Fruit fly (Drosophila melanogaster) whole organism, embryonic: ENCODE results near the gene Mul1.
A peak's percentile ranks its signal among the peaks of the same experiment; 100 is the strongest.

Experiments
- CG11093 ChIP-seq: fragments of 200-800 bp; sonication (Bioruptor generic); IDR thresholded peaks from 3 replicates; pipeline ENCODE4 v1.3.6; 2022; ENCODE audit warnings: missing biosample characterization, missing genetic modification characterization
- CG1233 ChIP-seq: fragments of 200-800 bp; sonication (Bioruptor generic); optimal IDR thresholded peaks from 4 replicates; lab custom pipeline; 2018; ENCODE audit warnings: missing biosample characterization, mild to moderate bottlenecking, missing genetic modification characterization
- CG13287 ChIP-seq: fragments of 200-800 bp; sonication (Bioruptor generic); IDR thresholded peaks from 2 replicates; pipeline ENCODE4 v1.3.6; 2022; ENCODE audit warnings: missing biosample characterization, missing genetic modification characterization; ENCODE audit not compliant: partially characterized antibody
- CG13296 ChIP-seq: fragments of 200-800 bp; sonication (Bioruptor generic); optimal IDR thresholded peaks from 3 replicates; lab custom pipeline; 2018; ENCODE audit warnings: missing biosample characterization, mild to moderate bottlenecking, missing genetic modification characterization
- CG14667 ChIP-seq: fragments of 200-800 bp; sonication (Bioruptor generic); IDR thresholded peaks from 2 replicates; pipeline ENCODE4 v1.3.6; 2022; ENCODE audit warnings: missing biosample characterization, missing genetic modification characterization
- CG17802 ChIP-seq: fragments of 200-800 bp; sonication (Bioruptor generic); optimal IDR thresholded peaks from 2 replicates; lab custom pipeline; 2018; ENCODE audit warnings: missing biosample characterization, mild to moderate bottlenecking, missing genetic modification characterization, moderate library complexity
- CG18619 ChIP-seq: fragments of 200-800 bp; sonication (Bioruptor generic); optimal IDR thresholded peaks from 3 replicates; lab custom pipeline; 2017; ENCODE audit warnings: missing biosample characterization, mild to moderate bottlenecking, missing genetic modification characterization
- CG31224 ChIP-seq: fragments of 200-800 bp; sonication (Bioruptor generic); IDR thresholded peaks from 2 replicates; pipeline ENCODE4 v1.3.6; 2022; ENCODE audit warnings: missing biosample characterization, missing genetic modification characterization
- CG4404 ChIP-seq: fragments of 200-800 bp; sonication (Bioruptor generic); IDR thresholded peaks from 2 replicates; pipeline ENCODE4 v1.3.6; 2022; ENCODE audit warnings: missing biosample characterization, missing genetic modification characterization
- CG4617 ChIP-seq: fragments of 200-800 bp; sonication (Bioruptor generic); optimal IDR thresholded peaks from 3 replicates; lab custom pipeline; 2016; ENCODE audit warnings: missing biosample characterization, missing genetic modification characterization, borderline replicate concordance
- CG5180 ChIP-seq: fragments of 200-800 bp; sonication (Bioruptor generic); optimal IDR thresholded peaks from 3 replicates; lab custom pipeline; 2017; ENCODE audit warnings: missing biosample characterization, missing genetic modification characterization, mild to moderate bottlenecking, moderate library complexity, missing genetic modification reagents
- CG6813 ChIP-seq: fragments of 200-800 bp; sonication (Bioruptor generic); optimal IDR thresholded peaks from 2 replicates; lab custom pipeline; 2017; ENCODE audit warnings: missing biosample characterization, missing genetic modification characterization, mild to moderate bottlenecking, moderate library complexity, missing genetic modification reagents
- CG9727 ChIP-seq: fragments of 200-800 bp; sonication (Bioruptor generic); optimal IDR thresholded peaks from 3 replicates; lab custom pipeline; 2017; ENCODE audit warnings: missing biosample characterization, mild to moderate bottlenecking, missing genetic modification characterization
- Chrac-16 ChIP-seq: fragments of 200-800 bp; sonication (Bioruptor generic); optimal IDR thresholded peaks from 3 replicates; lab custom pipeline; 2016; ENCODE audit warnings: missing biosample characterization, missing genetic modification characterization
- Fer2 ChIP-seq: fragments of 200-800 bp; sonication (Bioruptor generic); optimal IDR thresholded peaks from 2 replicates; lab custom pipeline; 2018; ENCODE audit warnings: missing biosample characterization, mild to moderate bottlenecking, missing genetic modification characterization, moderate library complexity
- H15 ChIP-seq: fragments of 200-800 bp; sonication (Bioruptor generic); IDR thresholded peaks from 3 replicates; pipeline ENCODE4 v1.3.6; 2022; ENCODE audit warnings: missing biosample characterization, missing genetic modification characterization
- HLHmδ ChIP-seq: fragments of 200-800 bp; sonication (Bioruptor generic); optimal IDR thresholded peaks from 2 replicates; lab custom pipeline; 2018; ENCODE audit warnings: missing biosample characterization, mild to moderate bottlenecking, missing genetic modification characterization, moderate library complexity
- Hr39 ChIP-seq: fragments of >200 bp; optimal IDR thresholded peaks from 2 replicates; lab custom pipeline; 2017
- Jarid2 ChIP-seq: fragments of 200-800 bp; sonication (Bioruptor generic); optimal IDR thresholded peaks from 3 replicates; lab custom pipeline; 2017; ENCODE audit warnings: mild to moderate bottlenecking, missing biosample characterization, missing genetic modification reagents, missing genetic modification characterization
- Lpt ChIP-seq: fragments of >200 bp; optimal IDR thresholded peaks from 2 replicates; lab custom pipeline; 2018; ENCODE audit warnings: missing biosample characterization, missing genetic modification characterization
- Myb ChIP-seq: fragments of 200-800 bp; sonication (Bioruptor generic); optimal IDR thresholded peaks from 2 replicates; lab custom pipeline; 2016; ENCODE audit warnings: missing biosample characterization, missing genetic modification characterization
- Nf-YB ChIP-seq: fragments of 200-800 bp; sonication (Bioruptor generic); optimal IDR thresholded peaks from 3 replicates; lab custom pipeline; 2019; ENCODE audit warnings: missing biosample characterization, mild to moderate bottlenecking, missing genetic modification characterization, moderate library complexity
- Oaz ChIP-seq: fragments of 200-800 bp; sonication (Bioruptor generic); IDR thresholded peaks from 2 replicates; pipeline ENCODE4 v1.3.6; 2022; ENCODE audit warnings: missing biosample characterization, missing genetic modification characterization
- PHDP ChIP-seq: fragments of 200-800 bp; sonication (Bioruptor generic); optimal IDR thresholded peaks from 3 replicates; lab custom pipeline; 2018; ENCODE audit warnings: missing biosample characterization, mild to moderate bottlenecking, missing genetic modification characterization, moderate library complexity
- Pdp1 ChIP-seq, 2 experiments: fragments of 200-800 bp; sonication (Bioruptor generic); optimal IDR thresholded peaks; 3 replicates each; lab custom pipeline; 2016; ENCODE audit warnings: missing biosample characterization in 2 of 2, missing genetic modification characterization in 2 of 2, mild to moderate bottlenecking in 1 of 2, moderate library complexity in 1 of 2
- Sry-β ChIP-seq: fragments of 200-800 bp; sonication (Bioruptor generic); optimal IDR thresholded peaks from 2 replicates; lab custom pipeline; 2018; ENCODE audit warnings: missing biosample characterization, mild to moderate bottlenecking, missing genetic modification characterization, moderate library complexity
- Ssrp ChIP-seq: fragments of 200-800 bp; sonication (Bioruptor generic); optimal IDR thresholded peaks from 2 replicates; lab custom pipeline; 2018; ENCODE audit warnings: missing biosample characterization, mild to moderate bottlenecking, missing genetic modification characterization, moderate library complexity
- Stat92E ChIP-seq, 3 experiments: fragments of >200 bp in 2 of 3; fragments of 200-800 bp in 1 of 3; sonication (Bioruptor generic) in 1 of 3; optimal IDR thresholded peaks; 2 replicates each; lab custom pipeline; 2017 to 2019; ENCODE audit warnings: missing biosample characterization in 3 of 3, missing genetic modification characterization in 3 of 3, mild to moderate bottlenecking in 1 of 3, moderate library complexity in 1 of 3
- cas ChIP-seq: fragments of 200-800 bp; sonication (Bioruptor generic); IDR thresholded peaks from 2 replicates; pipeline ENCODE4 v1.3.6; 2022; ENCODE audit warnings: missing biosample characterization, missing genetic modification characterization
- crol ChIP-seq: fragments of 200-800 bp; sonication (Bioruptor generic); IDR thresholded peaks from 2 replicates; pipeline ENCODE4 v1.3.6; 2022; ENCODE audit warnings: missing biosample characterization, missing genetic modification characterization
- dmrt11E ChIP-seq: fragments of 200-800 bp; sonication (Bioruptor generic); optimal IDR thresholded peaks from 3 replicates; lab custom pipeline; 2018; ENCODE audit warnings: missing biosample characterization, mild to moderate bottlenecking, missing genetic modification characterization, moderate library complexity
- ewg ChIP-seq: fragments of 200-800 bp; sonication (Bioruptor generic); optimal IDR thresholded peaks from 3 replicates; lab custom pipeline; 2017; ENCODE audit warnings: mild to moderate bottlenecking, missing biosample characterization, missing genetic modification reagents, missing genetic modification characterization
- fd96Cb ChIP-seq: fragments of 200-800 bp; sonication (Bioruptor generic); optimal IDR thresholded peaks from 2 replicates; lab custom pipeline; 2018; ENCODE audit warnings: missing biosample characterization, mild to moderate bottlenecking, missing genetic modification characterization, moderate library complexity
- fu2 ChIP-seq: fragments of 200-800 bp; sonication (Bioruptor generic); optimal IDR thresholded peaks from 2 replicates; lab custom pipeline; 2016; ENCODE audit warnings: missing biosample characterization, missing genetic modification characterization
- gem ChIP-seq: fragments of 200-800 bp; sonication (Bioruptor generic); optimal IDR thresholded peaks from 2 replicates; lab custom pipeline; 2019; ENCODE audit warnings: missing biosample characterization, mild to moderate bottlenecking, missing genetic modification characterization, moderate library complexity
- h ChIP-seq: fragments of >200 bp; optimal IDR thresholded peaks from 2 replicates; lab custom pipeline; 2017
- hbn ChIP-seq: fragments of 200-800 bp; sonication (Bioruptor generic); IDR thresholded peaks from 2 replicates; pipeline ENCODE4 v1.3.6; 2022; ENCODE audit warnings: missing biosample characterization, missing genetic modification characterization; ENCODE audit not compliant: partially characterized antibody
- hth ChIP-seq: fragments of >200 bp; optimal IDR thresholded peaks from 2 replicates; lab custom pipeline; 2017; ENCODE audit warnings: inconsistent platforms
- ind ChIP-seq: fragments of 200-800 bp; sonication (Bioruptor generic); optimal IDR thresholded peaks from 3 replicates; lab custom pipeline; 2016; ENCODE audit warnings: missing biosample characterization, missing genetic modification characterization
- kay ChIP-seq: fragments of 200-800 bp; sonication (Bioruptor generic); optimal IDR thresholded peaks from 2 replicates; lab custom pipeline; 2016; ENCODE audit warnings: missing biosample characterization, missing genetic modification characterization
- ken ChIP-seq: fragments of 200-800 bp; sonication (Bioruptor generic); IDR thresholded peaks from 3 replicates; pipeline ENCODE4 v1.3.6; 2022; ENCODE audit warnings: missing biosample characterization, missing genetic modification characterization
- org-1 ChIP-seq: fragments of 200-800 bp; sonication (Bioruptor generic); optimal IDR thresholded peaks from 2 replicates; lab custom pipeline; 2017; ENCODE audit warnings: missing biosample characterization, missing genetic modification characterization
- peb ChIP-seq: fragments of 200-800 bp; sonication (Bioruptor generic); IDR thresholded peaks from 2 replicates; pipeline ENCODE4 v1.3.6; 2022; ENCODE audit warnings: missing biosample characterization, missing genetic modification characterization
- phol ChIP-seq: fragments of 200-800 bp; sonication (Bioruptor generic); optimal IDR thresholded peaks from 3 replicates; lab custom pipeline; 2018; ENCODE audit warnings: missing biosample characterization, mild to moderate bottlenecking, missing genetic modification characterization, moderate library complexity
- repo ChIP-seq: fragments of 200-800 bp; sonication (Bioruptor generic); optimal IDR thresholded peaks from 2 replicates; lab custom pipeline; 2016; ENCODE audit warnings: missing biosample characterization, missing genetic modification characterization
- ro ChIP-seq: fragments of 200-800 bp; sonication (Bioruptor generic); IDR thresholded peaks from 2 replicates; pipeline ENCODE4 v1.3.6; 2022; ENCODE audit warnings: missing biosample characterization, missing genetic modification characterization
- sc ChIP-seq, 3 experiments: fragments of >200 bp in 2 of 3; fragments of 200-800 bp in 1 of 3; sonication (Bioruptor generic) in 1 of 3; optimal IDR thresholded peaks; 2 replicates in 2 of 3; 3 replicates in 1 of 3; lab custom pipeline; 2017; ENCODE audit warnings: mild to moderate bottlenecking in 1 of 3, missing biosample characterization in 1 of 3, missing genetic modification characterization in 1 of 3, missing genetic modification reagents in 1 of 3
- sug ChIP-seq: fragments of 200-800 bp; optimal IDR thresholded peaks from 2 replicates; lab custom pipeline; 2019; ENCODE audit warnings: missing biosample characterization, mild to moderate bottlenecking, missing genetic modification characterization, moderate library complexity
- tgo ChIP-seq: fragments of 200-800 bp; sonication (Bioruptor generic); IDR thresholded peaks from 3 replicates; pipeline ENCODE4 v1.3.6; 2022; ENCODE audit warnings: missing biosample characterization, missing genetic modification characterization
- vfl ChIP-seq: fragments of 200-800 bp; sonication (Bioruptor generic); optimal IDR thresholded peaks from 2 replicates; lab custom pipeline; 2016; ENCODE audit warnings: missing biosample characterization, missing genetic modification characterization
- wdn ChIP-seq: fragments of 200-800 bp; sonication (Bioruptor generic); IDR thresholded peaks from 2 replicates; pipeline ENCODE4 v1.3.6; 2022; ENCODE audit warnings: missing biosample characterization, missing genetic modification characterization

The Mul1 gene

DNA sequence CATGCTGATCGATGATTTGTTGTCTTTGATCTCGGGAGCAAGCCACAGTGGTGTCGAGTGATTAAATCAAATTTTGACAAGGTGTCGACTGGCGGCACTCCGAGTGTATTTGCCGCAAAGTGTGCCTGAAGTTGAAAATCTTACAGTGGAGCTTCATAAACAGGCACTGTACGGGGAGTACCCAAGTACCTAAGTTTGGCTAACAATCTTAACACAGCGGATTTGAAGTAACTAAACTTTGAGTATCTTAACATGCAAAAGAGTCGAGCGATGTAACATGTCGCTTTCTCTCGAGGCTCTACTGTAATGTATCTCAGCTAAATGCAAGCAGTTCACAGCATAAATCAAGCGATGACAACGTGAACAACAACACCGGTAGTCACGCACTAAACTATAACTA is 4.5 kb upstream of the Mul1 start (continued):
- TF ChIP-seq tgo (GFP tag; lab: Robert Waterston, UW): peak; percentile 59
- TF ChIP-seq dmrt11E (tag; lab: Kevin White, UChicago): peak; percentile 88
- TF ChIP-seq CG5180: no peak
- TF ChIP-seq Jarid2 (GFP tag; lab: Kevin White, UChicago): no peak
- peak; percentile 21 for TF ChIP-seq org-1 (GFP tag; lab: Kevin White, UChicago)
- TF ChIP-seq CG13296: no peak
- TF ChIP-seq ind (GFP tag; lab: Kevin White, UChicago): peak; percentile 58
- TF ChIP-seq CG6813: peak; percentile 51
- no peak for TF ChIP-seq Lpt (GFP tag; lab: Kevin White, UChicago)
- TF ChIP-seq sug: no peak
- TF ChIP-seq phol (tag; lab: Kevin White, UChicago): peak; percentile 76
- TF ChIP-seq CG1233 (GFP tag; lab: Kevin White, UChicago): peak; percentile 60
- peak; percentile 43 to 59 for TF ChIP-seq Pdp1 (GFP tag; optimal IDR thresholded peaks at IDR 0.05; lab: Kevin White, UChicago)
- TF ChIP-seq wdn (GFP tag; lab: Robert Waterston, UW): no peak
- TF ChIP-seq Stat92E (GFP tag; optimal IDR thresholded peaks at IDR 0.05; lab: Kevin White, UChicago): no peak
- no peak for TF ChIP-seq kay
- TF ChIP-seq CG14667 (GFP tag; lab: Robert Waterston, UW): peak; percentile 52; the same call in 1 of the 2 replicates
- no peak for TF ChIP-seq CG13287 (GFP tag; lab: Robert Waterston, UW)
- peak; percentile 24 for TF ChIP-seq repo (GFP tag; lab: Kevin White, UChicago)
- no peak for TF ChIP-seq Oaz (GFP tag; lab: Robert Waterston, UW)
- peak; percentile 69; the same call in 1 of the 3 replicates for TF ChIP-seq CG11093 (GFP tag; lab: Robert Waterston, UW)
- 0 out of 2 replicates have a peak, but pooled peaks have one; percentile 25 for TF ChIP-seq CG31224
- no peak for TF ChIP-seq hbn
- peak; percentile 76 for TF ChIP-seq fd96Cb (tag; lab: Kevin White, UChicago)
- TF ChIP-seq vfl (GFP tag; lab: Kevin White, UChicago): no peak
- no peak for TF ChIP-seq Myb
- TF ChIP-seq fu2: no peak
- peak; percentile 58; the same call in 1 of the 3 replicates for TF ChIP-seq H15
- peak; percentile 56 for TF ChIP-seq ewg (GFP tag; lab: Kevin White, UChicago)
- no peak for TF ChIP-seq Fer2
- no peak for TF ChIP-seq hth
- peak; percentile 86 for TF ChIP-seq CG4404 (GFP tag; lab: Robert Waterston, UW)
- TF ChIP-seq CG9727 (GFP tag; lab: Kevin White, UChicago): peak; percentile 68
- TF ChIP-seq h: no peak
- TF ChIP-seq Sry-β (GFP tag; lab: Kevin White, UChicago): no peak
- TF ChIP-seq gem (tag; lab: Kevin White, UChicago): peak; percentile 72
- TF ChIP-seq CG18619 (GFP tag; lab: Kevin White, UChicago): peak; percentile 35
- TF ChIP-seq CG17802 (tag; lab: Kevin White, UChicago): peak; percentile 25
- TF ChIP-seq sc (optimal IDR thresholded peaks at IDR 0.05; lab: Kevin White, UChicago): no peak
- peak; percentile 67 for TF ChIP-seq sc (GFP tag; optimal IDR thresholded peaks at IDR 0.05; lab: Kevin White, UChicago)
- TF ChIP-seq crol: peak; percentile 21; the same call in 1 of the 2 replicates
- TF ChIP-seq CG4617: peak; percentile 16
- TF ChIP-seq Nf-YB: peak; percentile 20
- TF ChIP-seq cas (GFP tag; lab: Robert Waterston, UW): no peak
- TF ChIP-seq Chrac-16 (GFP tag; lab: Kevin White, UChicago): peak; percentile 75
- TF ChIP-seq Ssrp (tag; lab: Kevin White, UChicago): peak; percentile 73
- TF ChIP-seq HLHmδ: no peak
- TF ChIP-seq PHDP (tag; lab: Kevin White, UChicago): peak; percentile 48
- TF ChIP-seq Hr39: no peak
- TF ChIP-seq peb (GFP tag; lab: Robert Waterston, UW): peak; percentile 57
- TF ChIP-seq ro: no peak; the same call in 1 of the 2 replicates
- TF ChIP-seq ken (GFP tag; lab: Robert Waterston, UW): peak; percentile 75
